Worm (Caenorhabditis elegans) whole organism, late embryonic: ENCODE measurements around the gene sop-2.

Experiments used
- C38D4.7 ChIP-seq: fragments of 200-800 bp; sonication (Bioruptor generic); optimal IDR thresholded peaks from 2 replicates; lab custom pipeline; 2018; ENCODE audit warnings: mild to moderate bottlenecking, missing genetic modification characterization, moderate library complexity, missing compliant biosample characterization
- T23F11.4 ChIP-seq: fragments of 200-800 bp; sonication (Bioruptor generic); optimal IDR thresholded peaks from 2 replicates; lab custom pipeline; 2018; ENCODE audit warnings: mild to moderate bottlenecking, missing genetic modification characterization, missing compliant biosample characterization
- ceh-19 ChIP-seq: fragments of 200-800 bp; sonication (Bioruptor generic); optimal IDR thresholded peaks from 2 replicates; lab custom pipeline; 2018; ENCODE audit warnings: mild to moderate bottlenecking, missing genetic modification characterization, missing compliant biosample characterization
- ceh-22 ChIP-seq: sonication (generic microtip); optimal IDR thresholded peaks from 2 replicates; lab custom pipeline; 2017; ENCODE audit warnings: missing biosample characterization, missing genetic modification characterization
- ceh-24 ChIP-seq: sonication (generic microtip); optimal IDR thresholded peaks from 2 replicates; lab custom pipeline; 2016; ENCODE audit warnings: mild to moderate bottlenecking, missing genetic modification characterization, missing compliant biosample characterization
- ceh-30 ChIP-seq: fragments of 150-350 bp; optimal IDR thresholded peaks from 2 replicates; lab custom pipeline; 2014; ENCODE audit warnings: missing biosample characterization, missing genetic modification characterization
- ceh-34 ChIP-seq: sonication (generic microtip); optimal IDR thresholded peaks from 2 replicates; lab custom pipeline; 2016; ENCODE audit warnings: mild to moderate bottlenecking, missing genetic modification characterization, missing compliant biosample characterization
- ceh-48 ChIP-seq: sonication (generic microtip); optimal IDR thresholded peaks from 2 replicates; lab custom pipeline; 2016; ENCODE audit warnings: missing genetic modification characterization, inconsistent platforms, missing compliant biosample characterization
- ceh-6 ChIP-seq: fragments of 200-800 bp; sonication (Bioruptor generic); optimal IDR thresholded peaks from 2 replicates; lab custom pipeline; 2018; ENCODE audit warnings: mild to moderate bottlenecking, missing genetic modification characterization, missing compliant biosample characterization
- ceh-9 ChIP-seq: sonication (generic microtip); optimal IDR thresholded peaks from 2 replicates; lab custom pipeline; 2016; ENCODE audit warnings: mild to moderate bottlenecking, missing genetic modification characterization, inconsistent platforms, missing compliant biosample characterization
- dmd-4 ChIP-seq: sonication (generic microtip); optimal IDR thresholded peaks from 2 replicates; lab custom pipeline; 2016; ENCODE audit warnings: borderline replicate concordance, missing genetic modification characterization, missing compliant biosample characterization
- eyg-1 ChIP-seq: sonication (generic microtip); optimal IDR thresholded peaks from 2 replicates; lab custom pipeline; 2016; ENCODE audit warnings: missing genotype, missing genetic modification characterization, missing compliant biosample characterization
- fkh-10 ChIP-seq: fragments of 150-350 bp; optimal IDR thresholded peaks from 2 replicates; lab custom pipeline; 2014; ENCODE audit warnings: missing biosample characterization, missing genetic modification reagents, missing genetic modification characterization
- fkh-6 ChIP-seq: sonication (generic microtip); optimal IDR thresholded peaks from 2 replicates; lab custom pipeline; 2016; ENCODE audit warnings: missing genetic modification characterization, missing compliant biosample characterization
- gmeb-2 ChIP-seq: sonication (generic microtip); optimal IDR thresholded peaks from 2 replicates; lab custom pipeline; 2016; ENCODE audit warnings: missing genetic modification characterization, inconsistent platforms, missing compliant biosample characterization
- hlh-15 ChIP-seq: sonication (generic microtip); optimal IDR thresholded peaks from 2 replicates; lab custom pipeline; 2016; ENCODE audit warnings: missing genetic modification characterization, missing compliant biosample characterization
- hlh-30 ChIP-seq: sonication (generic microtip); optimal IDR thresholded peaks from 2 replicates; lab custom pipeline; 2017; ENCODE audit warnings: antibody characterized with exemption, missing genetic modification characterization, missing compliant biosample characterization; ENCODE audit not compliant: insufficient read depth
- hlh-6 ChIP-seq: sonication (generic microtip); optimal IDR thresholded peaks from 2 replicates; lab custom pipeline; 2016; ENCODE audit warnings: missing genotype, missing genetic modification characterization, missing compliant biosample characterization
- lin-11 ChIP-seq: fragments of 200-800 bp; sonication (Bioruptor generic); optimal IDR thresholded peaks from 2 replicates; lab custom pipeline; 2018; ENCODE audit warnings: mild to moderate bottlenecking, missing genetic modification characterization, missing compliant biosample characterization
- mec-3 ChIP-seq: sonication (generic microtip); optimal IDR thresholded peaks from 2 replicates; lab custom pipeline; 2016; ENCODE audit warnings: borderline replicate concordance, missing genetic modification characterization, missing compliant biosample characterization
- nhr-11 ChIP-seq: fragments of 150-350 bp; optimal IDR thresholded peaks from 2 replicates; lab custom pipeline; 2014; ENCODE audit warnings: missing biosample characterization, missing genetic modification characterization
- odd-2 ChIP-seq: sonication (generic microtip); optimal IDR thresholded peaks from 2 replicates; lab custom pipeline; 2017; ENCODE audit warnings: antibody characterized with exemption, mild to moderate bottlenecking, missing genetic modification characterization, missing compliant biosample characterization
- pha-2 ChIP-seq: sonication (generic microtip); optimal IDR thresholded peaks from 2 replicates; lab custom pipeline; 2017; ENCODE audit warnings: mild to moderate bottlenecking, missing genetic modification characterization, missing compliant biosample characterization
- pha-4 ChIP-seq: fragments of 150-350 bp; optimal IDR thresholded peaks from 2 replicates; lab custom pipeline; 2018; ENCODE audit warnings: missing biosample characterization, missing genetic modification reagents, missing genetic modification characterization
- pqm-1 ChIP-seq: sonication (generic microtip); optimal IDR thresholded peaks from 2 replicates; lab custom pipeline; 2016; ENCODE audit warnings: missing genetic modification characterization, missing compliant biosample characterization
- pros-1 ChIP-seq: fragments of 150-350 bp; optimal IDR thresholded peaks from 2 replicates; lab custom pipeline; 2014; ENCODE audit warnings: missing biosample characterization, missing genetic modification reagents, missing genetic modification characterization
- ref-2 ChIP-seq: sonication (generic microtip); optimal IDR thresholded peaks from 2 replicates; lab custom pipeline; 2016; ENCODE audit warnings: missing genetic modification characterization, missing compliant biosample characterization
- rnt-1 ChIP-seq: sonication (generic microtip); optimal IDR thresholded peaks from 2 replicates; lab custom pipeline; 2016; ENCODE audit warnings: missing genetic modification characterization, missing compliant biosample characterization
- sdc-2 ChIP-seq: sonication (generic microtip); optimal IDR thresholded peaks from 2 replicates; lab custom pipeline; 2016; ENCODE audit warnings: missing genotype, missing genetic modification characterization, missing compliant biosample characterization
- syd-9 ChIP-seq: sonication (generic microtip); optimal IDR thresholded peaks from 2 replicates; lab custom pipeline; 2016; ENCODE audit warnings: mild to moderate bottlenecking, missing genetic modification characterization, moderate library complexity, missing compliant biosample characterization
- tbx-2 ChIP-seq: sonication (generic microtip); optimal IDR thresholded peaks from 2 replicates; lab custom pipeline; 2016; ENCODE audit warnings: missing genetic modification characterization, missing compliant biosample characterization
- tbx-7 ChIP-seq: sonication (generic microtip); optimal IDR thresholded peaks from 2 replicates; lab custom pipeline; 2016; ENCODE audit warnings: missing genotype, missing genetic modification characterization, missing compliant biosample characterization
- ttx-3 ChIP-seq: sonication (generic microtip); optimal IDR thresholded peaks from 2 replicates; lab custom pipeline; 2016; ENCODE audit warnings: missing genetic modification reagents, missing genetic modification characterization, missing compliant biosample characterization
- unc-3 ChIP-seq, 2 experiments: fragments of 200-800 bp in 1 of 2; sonication (Bioruptor generic) in 1 of 2; sonication (generic microtip) in 1 of 2; conservative IDR thresholded peaks in 1 of 2; optimal IDR thresholded peaks in 1 of 2; 2 replicates each; pipeline versions ENCODE4 v1.3.6 to Lab custom; 2016 to 2022; ENCODE audit warnings: missing compliant biosample characterization in 2 of 2, missing genetic modification characterization in 2 of 2, missing genetic modification reagents in 1 of 2
- zip-5 ChIP-seq: sonication (generic microtip); optimal IDR thresholded peaks from 2 replicates; lab custom pipeline; 2016; ENCODE audit warnings: missing genetic modification characterization, missing compliant biosample characterization

Gene sop-2

DNA sequence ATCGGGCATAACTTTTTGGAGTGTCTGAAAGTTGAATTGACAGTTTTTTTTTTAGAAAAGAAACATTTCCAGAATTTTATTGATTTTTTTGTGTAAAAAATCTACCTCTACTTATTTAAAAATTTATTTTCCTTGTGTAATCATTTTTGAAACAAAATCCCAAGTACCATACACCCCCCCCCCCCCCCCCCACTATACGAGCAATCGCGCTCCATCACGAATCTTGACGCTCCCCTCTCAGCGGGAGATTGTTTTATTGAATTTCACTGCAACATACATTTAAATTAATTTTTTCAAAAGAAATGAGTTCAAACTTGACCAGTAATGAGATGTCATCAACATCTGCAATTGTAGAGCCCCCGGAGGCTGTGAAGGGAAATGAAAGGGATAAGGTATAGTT is at the start of gene sop-2:
Gene sop-2, plus strand, starts transcription at position 301 of the 400 bp plus-strand sequence.
- TF ChIP-seq pha-2 = no peak
- no peak for TF ChIP-seq ceh-34 (tag; lab: Kevin White, UChicago)
- TF ChIP-seq lin-11 (tag; lab: Kevin White, UChicago) = no peak
- no peak for TF ChIP-seq tbx-7 (tag; lab: Kevin White, UChicago)
- TF ChIP-seq ttx-3 = no peak
- no peak for TF ChIP-seq odd-2 (tag; lab: Kevin White, UChicago)
- no peak for TF ChIP-seq nhr-11 (tag; lab: Kevin White, UChicago)
- no peak for TF ChIP-seq ceh-24
- TF ChIP-seq hlh-6 = no peak
- TF ChIP-seq ceh-22 (tag; lab: Kevin White, UChicago) = no peak
- no peak for TF ChIP-seq ceh-19 (GFP tag; lab: Kevin White, UChicago)
- no peak for TF ChIP-seq gmeb-2
- TF ChIP-seq, all 69 proteins: peak for 0

DNA sequence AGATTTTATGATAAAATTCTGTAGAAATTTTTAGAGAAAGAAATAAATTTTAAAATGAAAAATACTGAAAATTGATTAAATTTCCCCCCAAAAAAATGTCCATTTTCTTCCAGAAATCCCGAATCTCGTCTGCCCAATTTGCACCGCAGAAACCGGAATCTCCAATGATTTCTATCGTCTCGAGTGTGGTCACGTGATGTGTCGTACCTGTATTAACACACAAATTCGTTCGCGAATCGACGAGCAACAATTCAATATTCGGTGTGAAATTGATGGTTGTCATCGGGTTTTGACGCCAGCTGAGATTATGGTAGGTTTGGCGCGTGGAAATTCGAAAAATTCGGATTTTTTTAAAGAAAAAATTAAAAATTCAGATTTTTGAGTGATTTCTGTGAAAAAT is 43.2 kb upstream of the sop-2 start:
- peak; percentile 60 for TF ChIP-seq hlh-30
- no peak for TF ChIP-seq nhr-11 (tag; lab: Kevin White, UChicago)

DNA sequence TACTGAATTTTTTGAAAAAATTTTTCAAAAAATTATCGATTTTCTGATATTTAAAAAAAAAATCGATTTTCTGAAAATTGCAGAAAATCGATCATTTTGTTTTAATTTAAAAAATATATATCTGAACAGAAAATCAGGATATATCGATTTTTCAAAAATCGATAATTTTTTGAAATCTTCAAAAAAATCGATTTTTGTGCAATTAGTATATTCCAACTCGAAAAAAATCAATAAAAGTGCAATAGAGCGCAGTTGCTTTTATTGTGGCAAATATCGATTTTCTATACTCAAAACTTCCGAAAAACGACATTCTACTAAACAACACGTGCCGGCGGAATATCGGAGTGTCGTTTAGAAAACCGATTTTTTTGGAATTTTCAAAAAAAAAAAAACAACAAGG is 39.1 kb upstream of the sop-2 start:
- TF ChIP-seq ceh-48 (tag; lab: Kevin White, UChicago) (peak; percentile 3), fkh-6 (tag; lab: Kevin White, UChicago) (no peak)

DNA sequence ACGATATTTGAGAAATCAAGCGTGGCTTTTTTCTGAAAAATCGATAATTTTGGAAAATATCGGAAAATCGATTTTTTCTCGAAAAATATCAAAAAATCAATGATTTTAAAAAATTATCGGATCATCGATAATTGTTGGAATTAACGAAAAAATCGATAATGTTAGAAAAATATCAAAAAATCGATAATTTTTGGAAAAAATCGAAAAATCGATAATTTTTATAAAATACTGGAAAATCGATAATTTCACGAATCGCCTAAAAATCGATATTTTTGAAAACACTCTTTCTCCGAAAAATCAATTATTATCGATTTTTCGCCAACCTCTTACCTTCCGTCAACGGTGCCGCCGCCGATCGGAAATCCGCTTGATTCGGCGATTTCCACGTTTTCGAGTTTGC is 38.5 kb upstream of the sop-2 start:
- TF ChIP-seq gmeb-2 (no peak), pha-4 (tag; lab: Kevin White, UChicago) (no peak), syd-9 (tag; lab: Kevin White, UChicago) (no peak), fkh-10 (GFP tag; lab: Kevin White, UChicago) (no peak), C38D4.7 (no peak), hlh-15 (tag; lab: Kevin White, UChicago) (no peak), ceh-48 (tag; lab: Kevin White, UChicago) (peak; percentile 68), T23F11.4 (GFP tag; lab: Kevin White, UChicago) (no peak)
- TF ChIP-seq, all 69 proteins: peak for 1

DNA sequence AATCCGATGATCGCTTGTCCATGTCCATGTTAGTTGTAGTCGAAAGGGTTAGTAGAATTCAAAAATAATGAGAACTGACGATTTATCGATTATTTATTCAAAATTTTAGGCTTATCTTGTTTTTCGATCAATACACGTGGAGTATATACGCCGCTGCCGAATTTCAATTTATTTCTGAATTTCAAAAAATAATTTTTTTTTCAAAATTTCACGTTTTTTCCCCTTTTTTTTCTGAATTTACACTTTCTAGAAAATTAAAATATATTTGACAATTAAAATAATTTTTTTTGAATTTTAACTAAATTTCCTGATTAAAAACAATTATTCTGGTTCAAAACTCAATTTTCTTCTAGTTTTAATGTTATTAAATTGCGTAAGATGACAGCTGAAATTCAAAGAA is 37.4 kb upstream of the sop-2 start, which contains the start of gene C50E10.1:
Gene C50E10.1, minus strand, starts transcription at position 101 of the 400 bp plus-strand sequence.
- TF ChIP-seq mec-3 (tag; lab: Kevin White, UChicago) (no peak), zip-5 (no peak), ceh-6 (GFP tag; lab: Kevin White, UChicago) (no peak), ceh-9 (tag; lab: Kevin White, UChicago) (no peak), hlh-30 (no peak), pros-1 (tag; lab: Kevin White, UChicago) (no peak), ceh-30 (tag; lab: Kevin White, UChicago) (no peak), sdc-2 (tag; lab: Kevin White, UChicago) (no peak), pha-2 (no peak), tbx-2 (tag; lab: Kevin White, UChicago) (no peak), rnt-1 (tag; lab: Kevin White, UChicago) (no peak), ref-2 (no peak), eyg-1 (tag; lab: Kevin White, UChicago) (no peak), pqm-1 (tag; lab: Kevin White, UChicago) (no peak), syd-9 (tag; lab: Kevin White, UChicago) (no peak), dmd-4 (no peak), unc-3 (GFP tag; conservative IDR thresholded peaks at IDR 0.05; lab: Robert Waterston, UW) (no peak), unc-3 (tag; optimal IDR thresholded peaks at IDR 0.05; lab: Kevin White, UChicago) (no peak), C38D4.7 (no peak)
